Fruit fly (Drosophila melanogaster) whole organism, adult: Measurements from ENCODE around the gene Coq7.

Experiments
- CG11617 ChIP-seq: fragments of 200-800 bp; sonication (Bioruptor generic); optimal IDR thresholded peaks from 2 replicates; lab custom pipeline; 2017; ENCODE audit warnings: mild to moderate bottlenecking, missing biosample characterization, missing genetic modification reagents, missing genetic modification characterization
- CG12768 ChIP-seq: fragments of 200-800 bp; sonication (Bioruptor generic); optimal IDR thresholded peaks from 2 replicates; lab custom pipeline; 2017; ENCODE audit warnings: missing biosample characterization, missing genetic modification characterization, mild to moderate bottlenecking, moderate library complexity, missing genetic modification reagents
- CG14711 ChIP-seq: fragments of 200-800 bp; sonication (Bioruptor generic); optimal IDR thresholded peaks from 2 replicates; lab custom pipeline; 2018; ENCODE audit warnings: missing biosample characterization, mild to moderate bottlenecking, missing genetic modification characterization, moderate library complexity
- CG5204 ChIP-seq: fragments of 200-800 bp; sonication (Bioruptor generic); optimal IDR thresholded peaks from 2 replicates; lab custom pipeline; 2016; ENCODE audit warnings: missing biosample characterization, missing genetic modification characterization
- CG7045 ChIP-seq: fragments of 200-800 bp; sonication (Bioruptor generic); optimal IDR thresholded peaks from 2 replicates; lab custom pipeline; 2017; ENCODE audit warnings: missing biosample characterization, mild to moderate bottlenecking, missing genetic modification characterization
- Clk ChIP-seq: fragments of 200-800 bp; sonication (Bioruptor generic); optimal IDR thresholded peaks from 2 replicates; lab custom pipeline; 2017; ENCODE audit warnings: missing biosample characterization, missing genetic modification characterization
- Crg-1 ChIP-seq: fragments of 200-800 bp; sonication (Bioruptor generic); optimal IDR thresholded peaks from 2 replicates; lab custom pipeline; 2016; ENCODE audit warnings: missing biosample characterization, missing genetic modification characterization
- Mnt ChIP-seq: fragments of 200-800 bp; sonication (Bioruptor generic); optimal IDR thresholded peaks from 2 replicates; lab custom pipeline; 2016; ENCODE audit warnings: missing biosample characterization, mild to moderate bottlenecking, missing genetic modification characterization
- bab1 ChIP-seq: fragments of 200-800 bp; sonication (Bioruptor generic); optimal IDR thresholded peaks from 3 replicates; lab custom pipeline; 2019; ENCODE audit warnings: missing biosample characterization, mild to moderate bottlenecking, missing genetic modification characterization, moderate library complexity
- cnc ChIP-seq, 2 experiments: fragments of >200 bp; optimal IDR thresholded peaks; 2 replicates each; lab custom pipeline; 2017
- kay ChIP-seq: fragments of 200-800 bp; sonication (Bioruptor generic); peaks from one replicate; lab custom pipeline; 2016; ENCODE audit warnings: missing biosample characterization, missing genetic modification characterization, borderline replicate concordance
- tj ChIP-seq: fragments of 200-800 bp; sonication (Bioruptor generic); optimal IDR thresholded peaks from 3 replicates; lab custom pipeline; 2017; ENCODE audit warnings: missing biosample characterization, mild to moderate bottlenecking, missing genetic modification characterization, moderate library complexity

dm6 chrX:6777394-6777793 is 6.4 kb downstream of the Coq7 start:
- TF ChIP-seq CG11617 (no peak), CG7045 (no peak), Clk (GFP tag; lab: Kevin White, UChicago) (no peak), CG5204 (no peak), kay (GFP tag; lab: Kevin White, UChicago) (no peak), tj (GFP tag; lab: Kevin White, UChicago) (no peak), Mnt (GFP tag; lab: Kevin White, UChicago) (no peak), cnc (optimal IDR thresholded peaks at IDR 0.05; lab: Kevin White, UChicago) (no peak), CG14711 (tag; lab: Kevin White, UChicago) (no peak), CG12768 (GFP tag; lab: Kevin White, UChicago) (no peak), bab1 (GFP tag; lab: Kevin White, UChicago) (no peak), Crg-1 (GFP tag; lab: Kevin White, UChicago) (no peak)
